Worm (Caenorhabditis elegans) whole organism, early embryonic: ENCODE data around the gene C25F9.10.

Experiments used
- B0310.2 ChIP-seq: sonication (generic microtip); optimal IDR thresholded peaks from 2 replicates; lab custom pipeline; 2016; ENCODE audit warnings: mild to moderate bottlenecking, missing genetic modification characterization, missing compliant biosample characterization
- F13C5.2 ChIP-seq: sonication (generic microtip); optimal IDR thresholded peaks from 2 replicates; lab custom pipeline; 2017; ENCODE audit warnings: mild to moderate bottlenecking, missing genetic modification characterization, inconsistent platforms, missing compliant biosample characterization
- aly-1 ChIP-seq: sonication (generic microtip); optimal IDR thresholded peaks from 2 replicates; lab custom pipeline; 2016; ENCODE audit warnings: missing genetic modification characterization, missing compliant biosample characterization
- ama-1 ChIP-seq: fragments of 150-350 bp; optimal IDR thresholded peaks from 2 replicates; lab custom pipeline; 2014
- ceh-13 ChIP-seq: fragments of 200-800 bp; sonication (Bioruptor generic); optimal IDR thresholded peaks from 2 replicates; lab custom pipeline; 2018; ENCODE audit warnings: mild to moderate bottlenecking, missing genetic modification characterization, missing compliant biosample characterization
- ceh-36 ChIP-seq: sonication (generic microtip); optimal IDR thresholded peaks from 2 replicates; lab custom pipeline; 2016; ENCODE audit warnings: missing genetic modification characterization, inconsistent platforms, missing compliant biosample characterization
- ets-7 ChIP-seq: sonication (generic microtip); optimal IDR thresholded peaks from 2 replicates; lab custom pipeline; 2016; ENCODE audit warnings: missing genotype, missing genetic modification characterization, missing compliant biosample characterization
- flt-1 ChIP-seq: fragments of 200-800 bp; sonication (Bioruptor generic); IDR thresholded peaks from 2 replicates; pipeline ENCODE4 v1.3.6; 2022; ENCODE audit warnings: missing genetic modification characterization, missing compliant biosample characterization
- hmbx-1 ChIP-seq: sonication (generic microtip); optimal IDR thresholded peaks from 2 replicates; lab custom pipeline; 2016; ENCODE audit warnings: mild to moderate bottlenecking, missing genetic modification characterization, missing compliant biosample characterization
- hmg-4 ChIP-seq: fragments of 200-800 bp; sonication (Bioruptor generic); optimal IDR thresholded peaks from 2 replicates; lab custom pipeline; 2018; ENCODE audit warnings: mild to moderate bottlenecking, missing genetic modification characterization, missing compliant biosample characterization
- hnd-1 ChIP-seq: sonication (generic microtip); optimal IDR thresholded peaks from 2 replicates; lab custom pipeline; 2016; ENCODE audit warnings: missing genetic modification characterization, missing compliant biosample characterization
- pes-1 ChIP-seq: fragments of 200-800 bp; sonication (Bioruptor generic); IDR thresholded peaks from 2 replicates; pipeline ENCODE4 v1.3.6; 2022; ENCODE audit warnings: missing genetic modification reagents, missing genetic modification characterization, missing compliant biosample characterization
- scrt-1 ChIP-seq: fragments of 200-800 bp; sonication (Bioruptor generic); IDR thresholded peaks from 2 replicates; pipeline ENCODE4 v1.3.6; 2022; ENCODE audit warnings: missing genetic modification characterization, missing compliant biosample characterization
- sea-1 ChIP-seq: fragments of 200-800 bp; sonication (Bioruptor generic); conservative IDR thresholded peaks from 2 replicates; pipeline ENCODE4 v1.3.6; 2022; ENCODE audit warnings: missing genetic modification characterization, missing compliant biosample characterization
- tbx-11 ChIP-seq: fragments of 200-800 bp; sonication (Bioruptor generic); IDR thresholded peaks from 2 replicates; pipeline ENCODE4 v1.3.6; 2022; ENCODE audit warnings: missing genetic modification characterization, missing compliant biosample characterization
- tbx-37 ChIP-seq: fragments of 200-800 bp; sonication (Bioruptor generic); conservative IDR thresholded peaks from 2 replicates; pipeline ENCODE4 v1.3.6; 2022; ENCODE audit warnings: missing genetic modification reagents, missing genetic modification characterization, missing compliant biosample characterization
- tra-4 ChIP-seq: sonication (generic microtip); optimal IDR thresholded peaks from 2 replicates; lab custom pipeline; 2017; ENCODE audit warnings: missing genetic modification characterization, missing compliant biosample characterization

Gene C25F9.10

DNA sequence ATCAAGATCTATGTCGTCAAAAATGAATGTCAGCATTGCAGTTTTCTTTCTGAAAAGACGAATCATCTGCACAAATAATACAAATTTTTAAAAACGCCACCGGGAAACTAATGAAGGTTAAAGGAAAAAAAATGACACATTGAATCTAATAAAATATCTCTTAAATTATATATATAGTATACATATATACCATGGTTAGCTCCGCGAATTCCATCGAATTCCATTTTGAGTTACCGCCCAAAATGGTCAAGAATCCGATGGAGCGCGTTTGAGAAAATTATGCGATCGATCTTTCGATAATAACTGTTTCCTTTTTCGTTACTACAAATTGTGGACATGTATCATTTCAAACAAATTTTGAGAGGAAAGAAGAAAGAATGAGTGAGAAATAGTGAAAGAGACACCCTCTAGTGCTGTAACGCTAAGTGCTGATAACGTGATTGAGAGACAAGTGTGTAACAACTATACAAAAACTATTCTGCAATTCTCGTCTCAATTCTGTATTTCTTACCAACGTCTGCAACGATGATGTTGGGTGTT is at the start of gene C25F9.10, which contains the start of gene C25F9.6:
TSS of gene C25F9.10 (plus strand) at position 454 of the 540 bp plus-strand sequence.
TSS of gene C25F9.6 (minus strand) at position 51 of the 540 bp plus-strand sequence.
- TF ChIP-seq hmg-4 (GFP tag; lab: Kevin White, UChicago) (no peak), aly-1 (tag; lab: Kevin White, UChicago) (no peak), ceh-36 (tag; lab: Kevin White, UChicago) (no peak), flt-1 (GFP tag; lab: Robert Waterston, UW) (no peak), B0310.2 (no peak), hmbx-1 (tag; lab: Kevin White, UChicago) (no peak), tbx-37 (GFP tag; lab: Robert Waterston, UW) (no peak), tra-4 (no peak), scrt-1 (GFP tag; lab: Robert Waterston, UW) (no peak), ceh-13 (GFP tag; lab: Kevin White, UChicago) (no peak), tbx-11 (no peak), pes-1 (no peak), hnd-1 (tag; lab: Kevin White, UChicago) (no peak), sea-1 (no peak), ama-1 (lab: Kevin White, UChicago) (no peak), F13C5.2 (no peak), ets-7 (tag; lab: Kevin White, UChicago) (no peak)

- TF ChIP-seq pes-1: no peak
- no peak for TF ChIP-seq flt-1 (GFP tag; lab: Robert Waterston, UW)
- no peak for TF ChIP-seq B0310.2
- no peak for TF ChIP-seq tbx-37 (GFP tag; lab: Robert Waterston, UW)
- no peak for TF ChIP-seq sea-1
- no peak for TF ChIP-seq hnd-1 (tag; lab: Kevin White, UChicago)
- TF ChIP-seq ama-1 (lab: Kevin White, UChicago): no peak
- no peak for TF ChIP-seq ceh-36 (tag; lab: Kevin White, UChicago)
Measured at ce11 chrV:19356717-19357116, 48.8 kb upstream of the C25F9.10 start.

DNA sequence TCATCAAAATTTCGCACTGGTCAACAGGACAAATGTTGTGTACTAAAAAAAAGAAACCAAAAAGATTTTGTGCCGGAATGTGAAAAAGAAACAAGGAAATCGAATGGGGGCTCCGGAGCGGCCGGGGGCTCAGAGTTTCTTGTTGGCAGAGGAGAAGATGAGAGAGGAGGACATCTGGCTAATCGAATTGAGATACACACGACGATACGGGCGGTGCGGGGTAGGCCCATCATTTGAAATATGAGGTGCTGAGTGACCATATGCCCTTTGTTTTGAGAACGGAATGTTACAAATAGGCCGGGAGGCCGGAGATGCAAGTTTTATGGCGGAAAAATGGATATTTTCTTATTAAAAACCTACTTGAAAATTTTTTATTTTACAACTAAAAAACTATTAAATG is 47.5 kb upstream of the C25F9.10 start:
- no peak for TF ChIP-seq sea-1
- TF ChIP-seq ets-7 (tag; lab: Kevin White, UChicago): no peak
- no peak for TF ChIP-seq flt-1 (GFP tag; lab: Robert Waterston, UW)
- TF ChIP-seq tra-4: no peak

DNA sequence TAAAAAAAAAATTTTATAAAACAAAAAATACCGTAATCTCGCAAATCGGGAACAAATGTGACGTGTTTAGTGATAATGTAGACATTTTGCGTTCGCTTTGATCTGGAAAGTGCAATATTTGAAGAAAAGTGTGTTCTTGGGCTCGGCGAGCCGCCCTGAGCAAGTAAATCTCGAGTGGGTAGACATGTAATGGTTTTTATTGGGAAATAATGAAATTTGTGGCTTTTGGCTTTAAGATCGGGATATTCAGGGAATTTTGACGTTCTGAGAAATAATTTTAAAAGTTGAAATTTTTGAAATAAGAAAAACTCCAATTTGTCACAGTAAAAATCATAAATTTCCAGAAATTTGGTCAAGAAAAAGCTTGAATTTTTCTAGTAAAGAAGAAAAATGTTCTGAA is 43.0 kb upstream of the C25F9.10 start, which contains the start of gene C14B4.2:
TSS of gene C14B4.2 (minus strand) at position 101 of the 400 bp plus-strand sequence.
- no peak for TF ChIP-seq flt-1 (GFP tag; lab: Robert Waterston, UW)
- TF ChIP-seq ceh-13 (GFP tag; lab: Kevin White, UChicago): no peak
- no peak for TF ChIP-seq ets-7 (tag; lab: Kevin White, UChicago)
- TF ChIP-seq tbx-11: no peak
- TF ChIP-seq aly-1 (tag; lab: Kevin White, UChicago): no peak
- no peak for TF ChIP-seq tbx-37 (GFP tag; lab: Robert Waterston, UW)
- TF ChIP-seq scrt-1 (GFP tag; lab: Robert Waterston, UW): no peak

DNA sequence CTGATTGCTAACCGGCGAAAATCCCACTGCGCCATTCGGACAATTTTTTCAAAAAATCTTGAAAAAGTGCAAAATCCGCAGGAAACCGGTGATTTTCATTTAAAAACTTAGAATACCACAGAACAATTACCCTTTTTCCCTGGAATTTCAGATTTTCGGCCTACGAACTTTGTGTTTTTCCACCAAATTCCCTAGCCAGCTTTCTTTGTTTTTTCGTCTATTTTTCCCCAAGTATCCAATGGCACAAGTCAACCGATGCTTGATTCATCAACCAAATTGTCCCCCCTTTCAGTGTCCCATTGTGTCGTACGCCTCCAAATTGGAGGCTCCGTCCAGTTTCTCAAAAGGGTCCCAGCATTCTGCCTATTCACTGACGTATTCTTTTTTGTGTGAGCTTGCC is 35.3 kb upstream of the C25F9.10 start, which contains the start of gene Y43F8A.1:
TSS of gene Y43F8A.1 (plus strand) at position 301 of the 400 bp plus-strand sequence.
- TF ChIP-seq flt-1 (GFP tag; lab: Robert Waterston, UW) (no peak), ceh-13 (GFP tag; lab: Kevin White, UChicago) (no peak), ceh-36 (tag; lab: Kevin White, UChicago) (no peak), ets-7 (tag; lab: Kevin White, UChicago) (no peak), B0310.2 (no peak), tbx-11 (no peak), hmbx-1 (tag; lab: Kevin White, UChicago) (no peak), scrt-1 (GFP tag; lab: Robert Waterston, UW) (no peak), F13C5.2 (no peak)

DNA sequence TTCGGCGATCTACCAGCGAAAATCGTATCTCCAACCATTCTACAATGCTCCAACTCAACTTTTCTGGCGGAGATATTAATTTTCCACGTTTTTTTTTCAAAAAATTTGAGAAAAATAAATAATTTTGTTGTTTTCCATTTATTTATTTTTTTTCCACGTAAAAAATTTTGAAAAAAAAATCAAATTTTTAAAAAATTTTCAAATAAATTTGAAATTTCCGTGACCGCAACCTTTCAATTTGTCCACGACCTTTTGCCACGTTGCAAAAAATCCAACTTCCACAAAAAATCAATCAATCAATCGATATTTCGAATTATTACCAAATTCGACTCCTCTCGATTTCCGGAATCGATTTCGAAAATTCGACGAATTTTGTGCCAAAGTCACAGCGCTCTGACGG is 34.3 kb upstream of the C25F9.10 start, which contains the start of gene Y43F8A.2:
TSS of gene Y43F8A.2 (plus strand) at position 301 of the 400 bp plus-strand sequence.
- TF ChIP-seq F13C5.2 (no peak), ceh-13 (GFP tag; lab: Kevin White, UChicago) (no peak), pes-1 (no peak), tbx-11 (no peak), hmbx-1 (tag; lab: Kevin White, UChicago) (no peak), aly-1 (tag; lab: Kevin White, UChicago) (no peak), B0310.2 (no peak)

DNA sequence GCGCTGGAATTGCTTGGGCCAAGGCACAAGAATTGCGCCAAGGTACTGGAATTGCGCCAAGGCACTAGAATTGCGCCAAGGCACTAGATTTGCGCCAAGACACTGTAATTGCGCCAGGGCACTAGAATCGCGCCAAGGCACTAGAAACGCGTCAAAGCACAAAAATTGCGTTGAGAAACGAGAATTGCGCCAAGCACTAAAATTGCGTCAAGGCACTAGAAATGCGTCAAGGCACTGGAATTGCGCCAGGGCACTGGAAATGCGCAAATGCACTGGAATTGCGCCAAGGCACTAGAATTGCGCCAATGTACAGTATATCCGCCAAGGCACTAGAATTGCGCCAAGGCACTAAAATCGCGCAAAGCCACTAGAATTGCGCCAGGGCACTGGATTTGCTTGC is 33.8 kb upstream of the C25F9.10 start:
- no peak for TF ChIP-seq pes-1
- TF ChIP-seq tbx-37 (GFP tag; lab: Robert Waterston, UW): 0 out of 2 replicates have a peak, but pooled peaks have one; percentile 6

ce11 chrV:19377014-19377494 is 28.5 kb upstream of the C25F9.10 start, which contains the start of gene nceh-1:
nceh-1 (plus strand) TSS chrV:19377444.
- TF ChIP-seq B0310.2: no peak
- TF ChIP-seq tbx-37 (GFP tag; lab: Robert Waterston, UW): no peak
- TF ChIP-seq ceh-36 (tag; lab: Kevin White, UChicago): no peak
- no peak for TF ChIP-seq sea-1
- no peak for TF ChIP-seq hmg-4 (GFP tag; lab: Kevin White, UChicago)
- no peak for TF ChIP-seq F13C5.2
- TF ChIP-seq ets-7 (tag; lab: Kevin White, UChicago): no peak
- TF ChIP-seq flt-1 (GFP tag; lab: Robert Waterston, UW): no peak
- no peak for TF ChIP-seq tbx-11
- TF ChIP-seq ceh-13 (GFP tag; lab: Kevin White, UChicago): no peak
- no peak for TF ChIP-seq scrt-1 (GFP tag; lab: Robert Waterston, UW)
